Fruit fly (Drosophila melanogaster): Measurements from ENCODE around the gene CG13082.

Gene CG13082

dm6 chr2L:19528308-19528707 is 9.9 kb upstream of the CG13082 start (continued):
- TF ChIP-seq CG11398 (GFP tag; optimal IDR thresholded peaks at IDR 0.05) (peak; percentile 88), yki (optimal IDR thresholded peaks at IDR 0.05) (no peak), NC2β (GFP tag; optimal IDR thresholded peaks at IDR 0.05) (peak; percentile 85), E2f2 (GFP tag; IDR thresholded peaks at IDR 0.05) (peak; percentile 80), Sox100B (GFP tag; optimal IDR thresholded peaks at IDR 0.05) (peak; percentile 86), trh (GFP tag; optimal IDR thresholded peaks at IDR 0.05) (peak; percentile 77), CG32532 (GFP tag; IDR thresholded peaks at IDR 0.05) (peak; percentile 99), CG10267 (tag; optimal IDR thresholded peaks at IDR 0.05) (peak; percentile 86), CG10366 (GFP tag; IDR thresholded peaks at IDR 0.05) (peak; percentile 97), insv (GFP tag; optimal IDR thresholded peaks at IDR 0.05) (peak; percentile 11 to 38), Fer3 (tag; optimal IDR thresholded peaks at IDR 0.05) (peak; percentile 98), pnt (GFP tag; optimal IDR thresholded peaks at IDR 0.05) (peak; percentile 62), HLH3B (GFP tag; IDR thresholded peaks at IDR 0.05) (peak; percentile 95), wor (GFP tag; IDR thresholded peaks at IDR 0.05) (peak; percentile 80), ewg (GFP tag; optimal IDR thresholded peaks at IDR 0.05) (peak; percentile 74), dmrt11E (tag; optimal IDR thresholded peaks at IDR 0.05) (peak; percentile 64), da (GFP tag; optimal IDR thresholded peaks at IDR 0.05) (peak; percentile 78), MTF-1 (GFP tag; optimal IDR thresholded peaks at IDR 0.05; ENCODE audit: borderline replicate concordance) (peak; percentile 80), Myb (GFP tag; optimal IDR thresholded peaks at IDR 0.05) (peak; percentile 87), Kr (GFP tag; optimal IDR thresholded peaks at IDR 0.05) (no peak), CG11696 (GFP tag; IDR thresholded peaks at IDR 0.05) (peak; percentile 100), Dip3 (GFP tag; optimal IDR thresholded peaks at IDR 0.05) (peak; percentile 98), Dad (GFP tag; optimal IDR thresholded peaks at IDR 0.05) (peak; percentile 86), CG3838 (GFP tag; optimal IDR thresholded peaks at IDR 0.05) (peak; percentile 79), ci (GFP tag; IDR thresholded peaks at IDR 0.05) (peak; percentile 96), CG17186 (GFP tag; optimal IDR thresholded peaks at IDR 0.05) (no peak), kah (GFP tag; optimal IDR thresholded peaks at IDR 0.05) (peak; percentile 73), oc (tag; optimal IDR thresholded peaks at IDR 0.05) (peak; percentile 83), CG10274 (GFP tag; optimal IDR thresholded peaks at IDR 0.05) (peak; percentile 86), wek (GFP tag; optimal IDR thresholded peaks at IDR 0.05) (peak; percentile 61), GATAe (GFP tag; conservative IDR thresholded peaks at IDR 0.05) (peak; percentile 95), CG8924 (tag; optimal IDR thresholded peaks at IDR 0.05) (peak; percentile 97), Neu2 (GFP tag; optimal IDR thresholded peaks at IDR 0.05; ENCODE audit: borderline replicate concordance) (peak; percentile 70), NC2α (GFP tag; optimal IDR thresholded peaks at IDR 0.05) (peak; percentile 76), Atf3 (GFP tag; optimal IDR thresholded peaks at IDR 0.05) (peak; percentile 85), CG10979 (tag; optimal IDR thresholded peaks at IDR 0.05) (peak; percentile 78), mam (GFP tag; optimal IDR thresholded peaks at IDR 0.05) (peak; percentile 98), sisA (GFP tag; IDR thresholded peaks at IDR 0.05) (peak; percentile 91), Dek (tag; optimal IDR thresholded peaks at IDR 0.05) (peak; percentile 98), zf30C (GFP tag; optimal IDR thresholded peaks at IDR 0.05) (no peak), mld (GFP tag; IDR thresholded peaks at IDR 0.05; ENCODE audit: partially characterized antibody) (no peak), CG9609 (GFP tag; optimal IDR thresholded peaks at IDR 0.05) (peak; percentile 90), Ada2b (GFP tag; IDR thresholded peaks at IDR 0.05) (peak; percentile 97), shn (GFP tag; optimal IDR thresholded peaks at IDR 0.05) (peak; percentile 82), phol (tag; optimal IDR thresholded peaks at IDR 0.05) (peak; percentile 84), CG16779 (GFP tag; IDR thresholded peaks at IDR 0.05) (peak; percentile 98), CG17359 (tag; optimal IDR thresholded peaks at IDR 0.05) (peak; percentile 93), CG3281 (GFP tag; optimal IDR thresholded peaks at IDR 0.05) (peak; percentile 98), CG34422 (GFP tag; IDR thresholded peaks at IDR 0.05) (peak; percentile 96), lilli (GFP tag; optimal IDR thresholded peaks at IDR 0.05) (peak; percentile 99), CG4282 (GFP tag; optimal IDR thresholded peaks at IDR 0.05) (peak; percentile 89), CG6813 (GFP tag; optimal IDR thresholded peaks at IDR 0.05) (peak; percentile 95)
